Fruit fly (Drosophila melanogaster): ENCODE measurements around the gene laf.
A peak's percentile ranks its signal among the peaks of the same experiment; 100 is the strongest.

Gene laf

dm6 chr3R:4910839-4911341, 32.6 kb upstream of the laf start (continued):
- no peak for TF ChIP-seq CG33213 (GFP tag; optimal IDR thresholded peaks at IDR 0.05)
- peak; percentile 92 for TF ChIP-seq CG4360 (GFP tag; IDR thresholded peaks at IDR 0.05)
- TF ChIP-seq CG9876 (GFP tag; optimal IDR thresholded peaks at IDR 0.05) = no peak
- TF ChIP-seq CG4707 (GFP tag; optimal IDR thresholded peaks at IDR 0.05) = no peak
- TF ChIP-seq BtbVII (GFP tag; optimal IDR thresholded peaks at IDR 0.05) = peak; percentile 6
- no peak for TF ChIP-seq Dip3 (GFP tag; optimal IDR thresholded peaks at IDR 0.05)
- TF ChIP-seq CG13424 (tag; optimal IDR thresholded peaks at IDR 0.05) = no peak
- TF ChIP-seq sd (tag; optimal IDR thresholded peaks at IDR 0.05) = peak; percentile 94
- peak; percentile 4 for TF ChIP-seq her (GFP tag; optimal IDR thresholded peaks at IDR 0.05)
- TF ChIP-seq chn (GFP tag; optimal IDR thresholded peaks at IDR 0.05) = peak; percentile 48
- 0 out of 2 replicates have a peak, but pooled peaks have one; percentile 17 for TF ChIP-seq CG5953 (GFP tag; IDR thresholded peaks at IDR 0.05)
- TF ChIP-seq dpn (GFP tag; optimal IDR thresholded peaks at IDR 0.05) = no peak
- TF ChIP-seq eve (GFP tag; optimal IDR thresholded peaks at IDR 0.05) = no peak
- peak; percentile 24 for TF ChIP-seq Hmr (GFP tag; optimal IDR thresholded peaks at IDR 0.05)
- no peak for TF ChIP-seq Kr (GFP tag; optimal IDR thresholded peaks at IDR 0.05)
- TF ChIP-seq fu2 (GFP tag; optimal IDR thresholded peaks at IDR 0.05) = no peak
- TF ChIP-seq CG31441 (GFP tag; IDR thresholded peaks at IDR 0.05) = no peak
- peak; percentile 24; the same call in 1 of the 2 replicates for TF ChIP-seq Awh (GFP tag; IDR thresholded peaks at IDR 0.05)
- TF ChIP-seq sna (GFP tag; IDR thresholded peaks at IDR 0.05; ENCODE audit: partially characterized antibody) = no peak
- no peak for TF ChIP-seq Opbp (GFP tag; IDR thresholded peaks at IDR 0.05; ENCODE audit: partially characterized antibody)
- no peak for TF ChIP-seq grau (tag; optimal IDR thresholded peaks at IDR 0.05)
- no peak for TF ChIP-seq CG5180 (GFP tag; optimal IDR thresholded peaks at IDR 0.05)
- peak; percentile 96 for TF ChIP-seq cg (GFP tag; optimal IDR thresholded peaks at IDR 0.05)
- no peak for TF ChIP-seq NFAT (GFP tag; IDR thresholded peaks at IDR 0.05)
- TF ChIP-seq ken (GFP tag; IDR thresholded peaks at IDR 0.05) = no peak
- TF ChIP-seq hth (optimal IDR thresholded peaks at IDR 0.05) = no peak
- TF ChIP-seq Tbp (GFP tag; optimal IDR thresholded peaks at IDR 0.05) = no peak
- TF ChIP-seq nom (GFP tag; optimal IDR thresholded peaks at IDR 0.05) = peak; percentile 7
- no peak for TF ChIP-seq wek (GFP tag; optimal IDR thresholded peaks at IDR 0.05)
- peak; percentile 70; the same call in 1 of the 4 replicates for TF ChIP-seq chinmo (GFP tag; IDR thresholded peaks at IDR 0.05; ENCODE audit: partially characterized antibody)
- peak; percentile 19 for TF ChIP-seq CG13894 (tag; optimal IDR thresholded peaks at IDR 0.05)
- peak; percentile 17 for TF ChIP-seq abd-A (tag; optimal IDR thresholded peaks at IDR 0.05)
- TF ChIP-seq esg (GFP tag; conservative IDR thresholded peaks at IDR 0.05) = 0 out of 2 replicates have a peak, but pooled peaks have one; percentile 12
- TF ChIP-seq CG30431 (GFP tag; optimal IDR thresholded peaks at IDR 0.05) = no peak
- 0 out of 2 replicates have a peak, but pooled peaks have one; percentile 7 for TF ChIP-seq CG32532 (GFP tag; IDR thresholded peaks at IDR 0.05)
- TF ChIP-seq NK7.1 (GFP tag; optimal IDR thresholded peaks at IDR 0.05) = no peak
- no peak for TF ChIP-seq CG17359 (tag; optimal IDR thresholded peaks at IDR 0.05)
- no peak for TF ChIP-seq bbx (GFP tag; IDR thresholded peaks at IDR 0.05; ENCODE audit: partially characterized antibody)
- no peak for TF ChIP-seq tx (GFP tag; optimal IDR thresholded peaks at IDR 0.05)
- TF ChIP-seq kni (GFP tag; optimal IDR thresholded peaks at IDR 0.05) = peak; percentile 57
- peak; percentile 82 for TF ChIP-seq CG1832 (GFP tag; optimal IDR thresholded peaks at IDR 0.05)
- no peak for TF ChIP-seq CG42726 (GFP tag; IDR thresholded peaks at IDR 0.05; ENCODE audit: partially characterized antibody)
- TF ChIP-seq dysf (GFP tag; IDR thresholded peaks at IDR 0.05) = no peak
- TF ChIP-seq CG10431 (GFP tag; optimal IDR thresholded peaks at IDR 0.05) = no peak
- TF ChIP-seq Doc3 (GFP tag; IDR thresholded peaks at IDR 0.05; ENCODE audit: partially characterized antibody) = no peak
- TF ChIP-seq hbn (GFP tag; IDR thresholded peaks at IDR 0.05; ENCODE audit: partially characterized antibody) = no peak; the same call in 1 of the 2 replicates
- TF ChIP-seq CG18599 (GFP tag; optimal IDR thresholded peaks at IDR 0.05) = peak; percentile 43
- no peak for TF ChIP-seq CG9727 (GFP tag; optimal IDR thresholded peaks at IDR 0.05)
- no peak for TF ChIP-seq Hsf (GFP tag; optimal IDR thresholded peaks at IDR 0.05)
- peak; percentile 8 for TF ChIP-seq CG17912 (GFP tag; optimal IDR thresholded peaks at IDR 0.05)

Data from whole organism, embryonic.